Worm (Caenorhabditis elegans) whole organism, mixed stage, embryonic: ENCODE results near the gene egl-44.
A peak's percentile ranks its signal among the peaks of the same experiment; 100 is the strongest.

ENCODE experiments used
- ceh-43 ChIP-seq: fragments of 200-800 bp; sonication (Bioruptor generic); optimal IDR thresholded peaks from 2 replicates; lab custom pipeline; 2018; ENCODE audit warnings: mild to moderate bottlenecking, missing genetic modification characterization, moderate library complexity, missing compliant biosample characterization
- cnd-1 ChIP-seq: fragments of 200-800 bp; sonication (Bioruptor generic); optimal IDR thresholded peaks from 2 replicates; lab custom pipeline; 2018; ENCODE audit warnings: mild to moderate bottlenecking, missing genetic modification characterization, missing compliant biosample characterization
- drap-1 ChIP-seq: fragments of 200-800 bp; sonication (Bioruptor generic); optimal IDR thresholded peaks from 3 replicates; lab custom pipeline; 2018; ENCODE audit warnings: mild to moderate bottlenecking, missing genetic modification characterization, missing compliant biosample characterization
- elt-1 ChIP-seq: sonication (generic microtip); optimal IDR thresholded peaks from 2 replicates; lab custom pipeline; 2017; ENCODE audit warnings: missing genetic modification characterization, mild to moderate bottlenecking, missing compliant biosample characterization, antibody characterized with exemption, moderate library complexity, borderline replicate concordance; ENCODE audit not compliant: insufficient read depth
- elt-3 ChIP-seq: fragments of 150-350 bp; optimal IDR thresholded peaks from 2 replicates; lab custom pipeline; 2014; ENCODE audit warnings: missing biosample characterization, missing genetic modification characterization
- ham-2 ChIP-seq: fragments of 200-800 bp; sonication (Bioruptor generic); optimal IDR thresholded peaks from 2 replicates; lab custom pipeline; 2018; ENCODE audit warnings: mild to moderate bottlenecking, missing genetic modification characterization, missing compliant biosample characterization
- lin-32 ChIP-seq: fragments of 200-800 bp; sonication (Bioruptor generic); optimal IDR thresholded peaks from 2 replicates; lab custom pipeline; 2018; ENCODE audit warnings: mild to moderate bottlenecking, missing genetic modification characterization, missing compliant biosample characterization
- mab-5 ChIP-seq: fragments of 150-350 bp; optimal IDR thresholded peaks from 2 replicates; lab custom pipeline; 2014; ENCODE audit warnings: missing biosample characterization, missing genetic modification characterization
- nhr-12 ChIP-seq: fragments of 150-350 bp; optimal IDR thresholded peaks from 2 replicates; lab custom pipeline; 2014; ENCODE audit warnings: missing biosample characterization, missing genetic modification characterization
- nhr-237 ChIP-seq: fragments of 150-350 bp; optimal IDR thresholded peaks from 2 replicates; lab custom pipeline; 2014; ENCODE audit warnings: missing biosample characterization, missing genetic modification characterization
- nhr-76 ChIP-seq: sonication (generic microtip); optimal IDR thresholded peaks from 2 replicates; lab custom pipeline; 2017; ENCODE audit warnings: missing biosample characterization, missing genetic modification characterization
- pha-4 ChIP-seq: fragments of 150-350 bp; optimal IDR thresholded peaks from 2 replicates; lab custom pipeline; 2018; ENCODE audit warnings: missing biosample characterization, missing genetic modification reagents, missing genetic modification characterization
- sem-2 ChIP-seq: fragments of 200-800 bp; sonication (Bioruptor generic); optimal IDR thresholded peaks from 2 replicates; lab custom pipeline; 2018; ENCODE audit warnings: mild to moderate bottlenecking, missing genetic modification characterization, missing compliant biosample characterization
- snpc-4 ChIP-seq: fragments of 150-350 bp; optimal IDR thresholded peaks from 2 replicates; lab custom pipeline; 2014; ENCODE audit warnings: missing biosample characterization, missing genetic modification characterization
- tbx-8 ChIP-seq: fragments of 200-800 bp; sonication (Bioruptor generic); optimal IDR thresholded peaks from 2 replicates; lab custom pipeline; 2018; ENCODE audit warnings: mild to moderate bottlenecking, missing genetic modification characterization, moderate library complexity, missing compliant biosample characterization
- unc-120 ChIP-seq: sonication (generic microtip); optimal IDR thresholded peaks from 2 replicates; lab custom pipeline; 2017; ENCODE audit warnings: missing genetic modification characterization, missing compliant biosample characterization; ENCODE audit not compliant: poor library complexity, severe bottlenecking
- unc-62 ChIP-seq: fragments of 150-350 bp; optimal IDR thresholded peaks from 2 replicates; lab custom pipeline; 2014; ENCODE audit warnings: missing biosample characterization, missing genetic modification reagents, missing genetic modification characterization
- zip-8 ChIP-seq: fragments of 150-350 bp; optimal IDR thresholded peaks from 2 replicates; lab custom pipeline; 2014; ENCODE audit warnings: missing biosample characterization, missing genetic modification characterization

The egl-44 gene

DNA sequence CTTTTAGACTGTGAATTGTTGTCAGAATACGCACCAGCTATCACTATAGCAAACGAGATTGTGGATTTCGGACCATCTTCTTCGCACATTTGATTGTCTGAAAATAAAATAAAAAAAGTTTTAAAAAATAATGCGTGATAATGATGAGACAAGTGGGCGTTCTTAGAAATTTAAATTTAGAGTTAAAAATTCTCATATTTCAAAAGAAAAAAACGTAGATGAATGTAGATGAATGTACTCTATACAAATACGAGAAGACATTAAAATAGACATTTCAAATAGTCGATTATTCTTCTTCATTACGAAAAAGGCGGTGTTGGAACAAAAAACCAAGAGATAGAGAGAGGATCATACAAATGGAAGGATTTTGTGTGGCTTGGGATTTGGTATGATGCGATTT, 46.3 kb downstream of the egl-44 start, which contains the start of gene B0034.5:
Gene B0034.5, minus strand, starts transcription at position 101 of the 400 bp plus-strand sequence.
- TF ChIP-seq unc-120 (tag; lab: Kevin White, UChicago), result no peak
- no peak for TF ChIP-seq mab-5 (tag; lab: Kevin White, UChicago)
- TF ChIP-seq nhr-76 (tag; lab: Kevin White, UChicago), result no peak
- no peak for TF ChIP-seq nhr-237
- TF ChIP-seq elt-1 (tag; lab: Kevin White, UChicago), result no peak
- no peak for TF ChIP-seq unc-62
- TF ChIP-seq snpc-4, result no peak
- no peak for TF ChIP-seq nhr-12 (tag; lab: Kevin White, UChicago)
- no peak for TF ChIP-seq pha-4
- TF ChIP-seq ham-2 (GFP tag; lab: Kevin White, UChicago), result no peak
- TF ChIP-seq, all 35 proteins: peak for 0

DNA sequence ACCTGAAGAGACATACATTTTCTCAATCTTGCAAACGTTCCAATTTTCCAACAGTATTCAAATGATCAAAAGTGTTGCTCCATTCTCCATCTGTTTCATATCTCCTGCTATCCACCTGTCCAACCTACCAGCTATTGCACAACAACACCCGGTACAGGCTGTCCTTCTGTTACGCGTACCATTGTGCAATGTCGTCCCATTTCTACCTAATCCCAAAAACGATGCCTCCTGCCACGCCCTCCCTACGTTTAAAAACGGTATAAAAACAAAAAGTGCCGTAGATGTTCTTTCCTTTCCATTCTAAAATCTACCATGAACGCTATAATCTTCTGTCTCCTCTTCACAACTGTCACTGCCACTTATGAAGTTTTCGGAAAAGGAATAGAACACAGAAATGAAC, 59.6 kb downstream of the egl-44 start, which contains the start of gene ins-2:
Gene ins-2, plus strand, starts transcription at position 301 of the 400 bp plus-strand sequence.
- TF ChIP-seq ceh-43, result no peak
- TF ChIP-seq unc-120 (tag; lab: Kevin White, UChicago), result no peak
- TF ChIP-seq elt-3 (tag; lab: Kevin White, UChicago), result no peak
- TF ChIP-seq cnd-1, result no peak
- TF ChIP-seq lin-32 (GFP tag; lab: Kevin White, UChicago), result peak; percentile 46
- no peak for TF ChIP-seq nhr-12 (tag; lab: Kevin White, UChicago)
- TF ChIP-seq sem-2 (GFP tag; lab: Kevin White, UChicago), result no peak
- no peak for TF ChIP-seq tbx-8 (GFP tag; lab: Kevin White, UChicago)
- TF ChIP-seq zip-8 (tag; lab: Kevin White, UChicago), result peak; percentile 51
- no peak for TF ChIP-seq drap-1
